Worm (Caenorhabditis elegans) whole organism, L4 larva: ENCODE results near the gene F28H7.3.

ENCODE experiments used
- F26F4.8 ChIP-seq: fragments of 200-800 bp; sonication (Bioruptor generic); conservative IDR thresholded peaks from 2 replicates; pipeline ENCODE4 v1.3.6; 2022; ENCODE audit warnings: missing genetic modification characterization, missing compliant biosample characterization
- F44E2.7 ChIP-seq: fragments of 200-800 bp; sonication (Bioruptor generic); IDR thresholded peaks from 2 replicates; pipeline ENCODE4 v2.1.2; 2022; ENCODE audit warnings: missing genetic modification characterization, missing compliant biosample characterization
- T26A8.4 ChIP-seq: fragments of 200-800 bp; sonication (Bioruptor generic); IDR thresholded peaks from 2 replicates; pipeline ENCODE4 v1.3.6; 2022; ENCODE audit warnings: missing genetic modification characterization, missing compliant biosample characterization
- ZK337.2 ChIP-seq: fragments of 200-800 bp; sonication (Bioruptor generic); IDR thresholded peaks from 2 replicates; pipeline ENCODE4 v1.3.6; 2022; ENCODE audit warnings: missing genetic modification reagents, missing genetic modification characterization, missing compliant biosample characterization
- ceh-20 ChIP-seq: fragments of 200-800 bp; sonication (Bioruptor generic); IDR thresholded peaks from 2 replicates; pipeline ENCODE4 v1.3.6; 2022; ENCODE audit warnings: missing genetic modification reagents, missing genetic modification characterization, missing compliant biosample characterization
- ceh-28 ChIP-seq: fragments of 150-350 bp; optimal IDR thresholded peaks from 2 replicates; lab custom pipeline; 2014; ENCODE audit warnings: missing biosample characterization, missing genetic modification reagents, missing genetic modification characterization
- ceh-32 ChIP-seq: sonication (generic microtip); optimal IDR thresholded peaks from 2 replicates; lab custom pipeline; 2016; ENCODE audit warnings: mild to moderate bottlenecking, missing genetic modification characterization, missing compliant biosample characterization; ENCODE audit not compliant: poor library complexity
- ceh-62 ChIP-seq: sonication (generic microtip); optimal IDR thresholded peaks from 2 replicates; lab custom pipeline; 2017; ENCODE audit warnings: missing biosample characterization, missing genetic modification characterization
- daf-16 ChIP-seq, 3 experiments: sonication (generic microtip); optimal IDR thresholded peaks; 2 replicates each; lab custom pipeline; 2016 to 2017; ENCODE audit warnings: missing genetic modification characterization in 3 of 3, missing genetic modification reagents in 3 of 3, mild to moderate bottlenecking in 2 of 3, missing compliant biosample characterization in 2 of 3, missing biosample characterization in 1 of 3, moderate library complexity in 1 of 3
- daf-8 ChIP-seq: fragments of 200-800 bp; sonication (Bioruptor generic); IDR thresholded peaks from 2 replicates; pipeline ENCODE4 v1.3.6; 2022; ENCODE audit warnings: missing genetic modification characterization, missing compliant biosample characterization
- dmd-6 ChIP-seq: fragments of 200-800 bp; sonication (Bioruptor generic); IDR thresholded peaks from 2 replicates; pipeline ENCODE4 v1.3.6; 2022; ENCODE audit warnings: missing genetic modification reagents, missing genetic modification characterization, missing compliant biosample characterization
- dmd-9 ChIP-seq: fragments of 200-800 bp; sonication (Bioruptor generic); IDR thresholded peaks from 2 replicates; pipeline ENCODE4 v1.3.6; 2022; ENCODE audit warnings: missing genetic modification reagents, missing genetic modification characterization, missing compliant biosample characterization
- dpl-1 ChIP-seq: fragments of 150-350 bp; optimal IDR thresholded peaks from 2 replicates; lab custom pipeline; 2014; ENCODE audit warnings: missing biosample characterization, missing genetic modification reagents, missing genetic modification characterization
- egl-43 ChIP-seq: fragments of 200-800 bp; sonication (Bioruptor generic); IDR thresholded peaks from 2 replicates; pipeline ENCODE4 v1.3.6; 2022; ENCODE audit warnings: missing genetic modification reagents, missing genetic modification characterization, missing compliant biosample characterization
- fos-1 ChIP-seq: fragments of 150-350 bp; optimal IDR thresholded peaks from 2 replicates; lab custom pipeline; 2014; ENCODE audit warnings: missing biosample characterization, missing genetic modification characterization
- hlh-30 ChIP-seq: sonication (generic microtip); optimal IDR thresholded peaks from 2 replicates; lab custom pipeline; 2017; ENCODE audit warnings: antibody characterized with exemption, mild to moderate bottlenecking, missing genetic modification characterization, missing compliant biosample characterization; ENCODE audit not compliant: insufficient read depth
- lim-7 ChIP-seq: fragments of 200-800 bp; sonication (Bioruptor generic); IDR thresholded peaks from 2 replicates; pipeline ENCODE4 v1.3.6; 2022; ENCODE audit warnings: missing genetic modification characterization, missing compliant biosample characterization
- lin-13 ChIP-seq: fragments of 150-350 bp; optimal IDR thresholded peaks from 2 replicates; lab custom pipeline; 2014; ENCODE audit warnings: missing biosample characterization, missing genetic modification reagents, missing genetic modification characterization
- lir-3 ChIP-seq: sonication (generic microtip); optimal IDR thresholded peaks from 2 replicates; lab custom pipeline; 2016; ENCODE audit warnings: mild to moderate bottlenecking, missing genetic modification characterization, missing compliant biosample characterization
- madf-5 ChIP-seq, 2 experiments: fragments of 200-800 bp; sonication (Bioruptor generic); IDR thresholded peaks; 2 replicates each; pipeline ENCODE4 v1.3.6; 2022; ENCODE audit warnings: missing compliant biosample characterization in 2 of 2, missing genetic modification characterization in 2 of 2
- mes-2 ChIP-seq: sonication (generic microtip); optimal IDR thresholded peaks from 2 replicates; lab custom pipeline; 2016; ENCODE audit warnings: missing genotype, mild to moderate bottlenecking, missing genetic modification characterization, missing compliant biosample characterization; ENCODE audit not compliant: poor library complexity, severe bottlenecking
- mxl-3 ChIP-seq: fragments of 200-800 bp; sonication (Bioruptor generic); optimal IDR thresholded peaks from 2 replicates; lab custom pipeline; 2018; ENCODE audit warnings: mild to moderate bottlenecking, missing genetic modification characterization, missing compliant biosample characterization
- nhr-111 ChIP-seq: fragments of 200-800 bp; sonication (Bioruptor generic); optimal IDR thresholded peaks from 2 replicates; lab custom pipeline; 2018; ENCODE audit warnings: mild to moderate bottlenecking, missing genetic modification characterization, missing compliant biosample characterization
- nhr-237 ChIP-seq: sonication (generic microtip); optimal IDR thresholded peaks from 2 replicates; lab custom pipeline; 2017; ENCODE audit warnings: missing biosample characterization, missing genetic modification characterization
- nhr-42 ChIP-seq: fragments of 200-800 bp; sonication (Bioruptor generic); IDR thresholded peaks from 2 replicates; pipeline ENCODE4 v1.3.6; 2022; ENCODE audit warnings: missing genetic modification characterization, missing compliant biosample characterization
- nhr-48 ChIP-seq: sonication (generic microtip); optimal IDR thresholded peaks from 2 replicates; lab custom pipeline; 2016; ENCODE audit warnings: mild to moderate bottlenecking, missing genetic modification characterization, missing compliant biosample characterization
- nhr-6 ChIP-seq: fragments of 150-350 bp; optimal IDR thresholded peaks from 2 replicates; lab custom pipeline; 2014; ENCODE audit warnings: missing biosample characterization, missing genetic modification characterization
- pha-4 ChIP-seq, 2 experiments: fragments of 150-350 bp in 1 of 2; fragments of 200-800 bp in 1 of 2; sonication (Bioruptor generic) in 1 of 2; IDR thresholded peaks in 1 of 2; optimal IDR thresholded peaks in 1 of 2; 2 replicates each; pipeline versions ENCODE4 v1.3.6 to Lab custom; 2014 to 2022; ENCODE audit warnings: missing genetic modification characterization in 2 of 2, missing genetic modification reagents in 2 of 2, missing biosample characterization in 1 of 2, missing compliant biosample characterization in 1 of 2
- sdz-12 ChIP-seq: fragments of 200-800 bp; sonication (Bioruptor generic); optimal IDR thresholded peaks from 2 replicates; lab custom pipeline; 2018; ENCODE audit warnings: mild to moderate bottlenecking, missing genetic modification characterization, missing compliant biosample characterization
- snpc-1.2 ChIP-seq: fragments of 200-800 bp; sonication (Bioruptor generic); IDR thresholded peaks from 2 replicates; pipeline ENCODE4 v1.3.6; 2022; ENCODE audit warnings: missing genetic modification reagents, missing genetic modification characterization, missing compliant biosample characterization
- snpc-4 ChIP-seq: fragments of 150-350 bp; optimal IDR thresholded peaks from 2 replicates; lab custom pipeline; 2014; ENCODE audit warnings: missing biosample characterization, missing genetic modification characterization
- spr-1 ChIP-seq: sonication (generic microtip); optimal IDR thresholded peaks from 2 replicates; lab custom pipeline; 2016; ENCODE audit warnings: mild to moderate bottlenecking, missing genetic modification characterization, missing compliant biosample characterization
- spr-3 ChIP-seq: fragments of 200-800 bp; sonication (Bioruptor generic); optimal IDR thresholded peaks from 2 replicates; lab custom pipeline; 2018; ENCODE audit warnings: mild to moderate bottlenecking, missing genetic modification characterization, missing compliant biosample characterization
- unc-62 ChIP-seq, 3 experiments: fragments of 150-350 bp in 1 of 3; sonication (generic microtip); optimal IDR thresholded peaks in 2 of 3; peaks in 1 of 3; 1 replicate in 1 of 3; 2 replicates in 2 of 3; lab custom pipeline; 2014 to 2017; ENCODE audit warnings: missing biosample characterization in 3 of 3, missing genetic modification characterization in 3 of 3, missing genetic modification reagents in 3 of 3, missing genotype in 1 of 3
- zfp-2 ChIP-seq: sonication (generic microtip); optimal IDR thresholded peaks from 2 replicates; lab custom pipeline; 2016; ENCODE audit warnings: mild to moderate bottlenecking, missing genetic modification characterization, missing compliant biosample characterization

Gene F28H7.3

ce11 chrV:10715158-10716152, 35.1 kb downstream of the F28H7.3 start (continued):
- TF ChIP-seq dmd-6 = peak; percentile 98
- peak in 1 of 2 experiments; percentile 39 for TF ChIP-seq daf-16 (GFP tag; optimal IDR thresholded peaks at IDR 0.05; lab: Kevin White, UChicago)
- TF ChIP-seq daf-16 (tag; optimal IDR thresholded peaks at IDR 0.05; lab: Kevin White, UChicago) = no peak
- peak; percentile 62 for TF ChIP-seq spr-3 (GFP tag; lab: Kevin White, UChicago)
- TF ChIP-seq nhr-111 (GFP tag; lab: Kevin White, UChicago) = no peak
- TF ChIP-seq lin-13 (GFP tag; lab: Kevin White, UChicago) = peak; percentile 46
- no peak for TF ChIP-seq ceh-62 (tag; lab: Kevin White, UChicago)
- TF ChIP-seq dpl-1 (GFP tag; lab: Kevin White, UChicago) = peak; percentile 63
- TF ChIP-seq F26F4.8 (GFP tag; lab: Robert Waterston, UW) = no peak
- peak; percentile 46 for TF ChIP-seq zfp-2 (tag; lab: Kevin White, UChicago)
- TF ChIP-seq egl-43 (GFP tag; lab: Robert Waterston, UW) = peak; percentile 97
- no peak for TF ChIP-seq nhr-237
- 0 out of 2 replicates have a peak, but pooled peaks have one; percentile 36 for TF ChIP-seq lim-7 (GFP tag; lab: Robert Waterston, UW)
- TF ChIP-seq nhr-48 (tag; lab: Kevin White, UChicago) = peak; percentile 96
- TF ChIP-seq ZK337.2 (GFP tag; lab: Robert Waterston, UW) = peak; percentile 66
- TF ChIP-seq ceh-32 (tag; lab: Kevin White, UChicago) = peak; percentile 71
- no peak for TF ChIP-seq snpc-1.2 (GFP tag; lab: Robert Waterston, UW)
- TF ChIP-seq madf-5 (GFP tag; IDR thresholded peaks at IDR 0.05; lab: Robert Waterston, UW) = no peak
- TF ChIP-seq pha-4 (GFP tag; IDR thresholded peaks at IDR 0.05; lab: Robert Waterston, UW) = peak; percentile 92
- TF ChIP-seq pha-4 (tag; optimal IDR thresholded peaks at IDR 0.05; lab: Kevin White, UChicago) = no peak
- TF ChIP-seq snpc-4 (tag; lab: Kevin White, UChicago) = peak; percentile 65
- TF ChIP-seq daf-8 (GFP tag; lab: Robert Waterston, UW) = no peak
- peak; percentile 95 for TF ChIP-seq mxl-3
- TF ChIP-seq fos-1 (tag; lab: Kevin White, UChicago) = no peak
- peak; percentile 73; the same call in 1 of the 2 replicates for TF ChIP-seq dmd-9 (GFP tag; lab: Robert Waterston, UW)
- peak; percentile 44 for TF ChIP-seq mes-2 (tag; lab: Kevin White, UChicago)
- TF ChIP-seq ceh-28 (tag; lab: Kevin White, UChicago) = no peak

- TF ChIP-seq nhr-42 (GFP tag; lab: Robert Waterston, UW) (no peak), lir-3 (no peak), F44E2.7 (GFP tag; lab: Robert Waterston, UW) (no peak), madf-5 (GFP tag; IDR thresholded peaks at IDR 0.05; lab: Robert Waterston, UW) (no peak), nhr-6 (tag; lab: Kevin White, UChicago) (no peak), spr-1 (tag; lab: Kevin White, UChicago) (no peak), T26A8.4 (peak; percentile 47; the same call in 1 of the 2 replicates), ceh-32 (tag; lab: Kevin White, UChicago) (no peak), dmd-6 (peak; percentile 37; the same call in 1 of the 2 replicates), hlh-30 (tag; lab: Kevin White, UChicago) (no peak), unc-62 (GFP tag; optimal IDR thresholded peaks at IDR 0.05 in 1 of 2; lab: Kevin White, UChicago) (no peak), unc-62 (tag; optimal IDR thresholded peaks at IDR 0.05; lab: Kevin White, UChicago) (no peak), ceh-20 (GFP tag; lab: Robert Waterston, UW) (no peak), sdz-12 (GFP tag; lab: Kevin White, UChicago) (peak; percentile 9)
Measured at ce11 chrV:10714630-10715029, 36.0 kb downstream of the F28H7.3 start.
